Worm (Caenorhabditis elegans) whole organism, L4/young adult: Measurements from ENCODE around the gene vglu-2.

ENCODE experiments used
- W03F9.2 ChIP-seq: fragments of 150-350 bp; optimal IDR thresholded peaks from 2 replicates; lab custom pipeline; 2014; ENCODE audit warnings: missing biosample characterization, missing genetic modification characterization
- dao-5 ChIP-seq: sonication (generic microtip); optimal IDR thresholded peaks from 2 replicates; lab custom pipeline; 2016; ENCODE audit warnings: missing genotype, missing genetic modification characterization, moderate library complexity, missing compliant biosample characterization

DNA sequence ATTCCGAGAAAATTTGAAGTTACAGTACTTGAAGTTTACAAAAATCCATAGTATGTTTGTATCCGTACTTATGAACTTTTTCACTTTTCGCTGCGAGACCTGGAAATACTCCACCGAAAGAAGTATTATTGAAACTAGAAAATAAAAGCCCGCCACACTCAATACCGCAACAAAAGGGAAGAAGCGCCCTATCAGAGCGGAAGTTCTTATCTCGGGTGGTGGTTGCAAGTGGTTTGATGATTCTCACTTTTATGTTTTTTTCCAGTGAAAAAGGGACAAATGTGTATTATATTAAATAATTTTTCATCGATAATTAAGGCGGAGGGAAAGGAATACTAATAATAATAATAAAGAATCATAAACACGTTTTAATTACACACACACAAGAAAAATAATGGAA is 19.3 kb downstream of the vglu-2 start:
- TF ChIP-seq W03F9.2 (tag; lab: Kevin White, UChicago): no peak
- no peak for TF ChIP-seq dao-5 (tag; lab: Kevin White, UChicago)
